Fruit fly (Drosophila melanogaster) whole organism: ENCODE measurements around the gene CG7377.

ENCODE experiments used
- CG8478 ChIP-seq: fragments of >200 bp; optimal IDR thresholded peaks from 2 replicates; lab custom pipeline; 2018; ENCODE audit warnings: inconsistent platforms
- Dll ChIP-seq: fragments of >200 bp; optimal IDR thresholded peaks from 2 replicates; lab custom pipeline; 2017
- EcR ChIP-seq, 2 experiments: fragments of >200 bp; optimal IDR thresholded peaks; 2 replicates each; lab custom pipeline; 2017; ENCODE audit warnings: missing biosample characterization in 2 of 2, missing genetic modification characterization in 2 of 2, missing genetic modification reagents in 2 of 2
- pan ChIP-seq: fragments of >200 bp; optimal IDR thresholded peaks from 2 replicates; lab custom pipeline; 2017
- psq ChIP-seq: fragments of >200 bp; optimal IDR thresholded peaks from 2 replicates; lab custom pipeline; 2017
- usp ChIP-seq: fragments of >200 bp; optimal IDR thresholded peaks from 2 replicates; lab custom pipeline; 2017; ENCODE audit warnings: missing biosample characterization, missing genetic modification characterization, mixed read lengths

CG7377 gene

dm6 chr3L:11624281-11624680, 34.8 kb downstream of the CG7377 start, which contains the start of gene Akr1B:
Gene Akr1B, minus strand, starts transcription at chr3L:11624381.
- no peak for TF ChIP-seq usp (GFP tag; lab: Kevin White, UChicago)
- no peak for TF ChIP-seq EcR (GFP tag; optimal IDR thresholded peaks at IDR 0.05; lab: Kevin White, UChicago)
- TF ChIP-seq Dll (lab: Kevin White, UChicago) = no peak
- TF ChIP-seq CG8478 (lab: Kevin White, UChicago) = no peak

dm6 chr3L:11625634-11626175, 36.2 kb downstream of the CG7377 start, which contains the start of gene CG6083:
Gene CG6083, minus strand, starts transcription at chr3L:11626125.
- TF ChIP-seq pan (lab: Kevin White, UChicago) (no peak), CG8478 (lab: Kevin White, UChicago) (no peak), psq (lab: Kevin White, UChicago) (no peak), Dll (lab: Kevin White, UChicago) (no peak), usp (GFP tag; lab: Kevin White, UChicago) (no peak), EcR (GFP tag; optimal IDR thresholded peaks at IDR 0.05; lab: Kevin White, UChicago) (no peak)

- TF ChIP-seq usp (GFP tag; lab: Kevin White, UChicago) (no peak), psq (lab: Kevin White, UChicago) (no peak), CG8478 (lab: Kevin White, UChicago) (no peak), pan (lab: Kevin White, UChicago) (no peak), Dll (lab: Kevin White, UChicago) (no peak), EcR (GFP tag; optimal IDR thresholded peaks at IDR 0.05; lab: Kevin White, UChicago) (no peak)
Measured at dm6 chr3L:11626229-11626826, 36.8 kb downstream of the CG7377 start, which contains the start of gene PCID2. Gene PCID2, plus strand, starts transcription at chr3L:11626441.

- TF ChIP-seq CG8478 (lab: Kevin White, UChicago) = no peak
- TF ChIP-seq pan (lab: Kevin White, UChicago) = no peak
- no peak for TF ChIP-seq psq (lab: Kevin White, UChicago)
- TF ChIP-seq EcR (GFP tag; optimal IDR thresholded peaks at IDR 0.05; lab: Kevin White, UChicago) = no peak
- no peak for TF ChIP-seq usp (GFP tag; lab: Kevin White, UChicago)
- TF ChIP-seq Dll (lab: Kevin White, UChicago) = no peak
Measured at dm6 chr3L:11627819-11628483, 38.5 kb downstream of the CG7377 start, which contains the start of gene Apt1. Gene Apt1, plus strand, starts transcription at chr3L:11628037.

dm6 chr3L:11630684-11631083, 41.2 kb downstream of the CG7377 start:
- TF ChIP-seq Dll (lab: Kevin White, UChicago) = no peak
- TF ChIP-seq EcR (GFP tag; optimal IDR thresholded peaks at IDR 0.05; lab: Kevin White, UChicago) = no peak
- TF ChIP-seq usp (GFP tag; lab: Kevin White, UChicago) = no peak
- TF ChIP-seq psq (lab: Kevin White, UChicago) = no peak
- TF ChIP-seq pan (lab: Kevin White, UChicago) = no peak
- no peak for TF ChIP-seq CG8478 (lab: Kevin White, UChicago)

dm6 chr3L:11631092-11631491, 41.6 kb downstream of the CG7377 start, which contains the start of gene CG32091:
Gene CG32091, plus strand, starts transcription at chr3L:11631392.
- TF ChIP-seq EcR (GFP tag; optimal IDR thresholded peaks at IDR 0.05; lab: Kevin White, UChicago) (no peak), Dll (lab: Kevin White, UChicago) (no peak), pan (lab: Kevin White, UChicago) (no peak), psq (lab: Kevin White, UChicago) (no peak), CG8478 (lab: Kevin White, UChicago) (no peak), usp (GFP tag; lab: Kevin White, UChicago) (no peak)

dm6 chr3L:11634551-11634950, 45.1 kb downstream of the CG7377 start:
- TF ChIP-seq EcR (GFP tag; optimal IDR thresholded peaks at IDR 0.05; lab: Kevin White, UChicago) (no peak), CG8478 (lab: Kevin White, UChicago) (no peak), pan (lab: Kevin White, UChicago) (no peak), psq (lab: Kevin White, UChicago) (no peak), usp (GFP tag; lab: Kevin White, UChicago) (no peak), Dll (lab: Kevin White, UChicago) (no peak)

- TF ChIP-seq psq (lab: Kevin White, UChicago) (no peak), Dll (lab: Kevin White, UChicago) (no peak), pan (lab: Kevin White, UChicago) (no peak), CG8478 (lab: Kevin White, UChicago) (no peak), EcR (GFP tag; optimal IDR thresholded peaks at IDR 0.05; lab: Kevin White, UChicago) (no peak), usp (GFP tag; lab: Kevin White, UChicago) (no peak)
Measured at dm6 chr3L:11636829-11637228, 47.3 kb downstream of the CG7377 start.
